Fruit fly (Drosophila melanogaster) whole organism, embryonic: ENCODE data around the gene Ppm1.

Experiments used
- Ada2b ChIP-seq: fragments of 200-800 bp; sonication (Bioruptor generic); IDR thresholded peaks from 2 replicates; pipeline ENCODE4 v1.3.6; 2022; ENCODE audit warnings: missing biosample characterization, missing genetic modification characterization
- CG10543 ChIP-seq: fragments of 200-800 bp; sonication (Bioruptor generic); optimal IDR thresholded peaks from 3 replicates; lab custom pipeline; 2017; ENCODE audit warnings: missing biosample characterization, mild to moderate bottlenecking, missing genetic modification characterization, moderate library complexity
- CG11695 ChIP-seq: fragments of 200-800 bp; sonication (Bioruptor generic); IDR thresholded peaks from 3 replicates; pipeline ENCODE4 v1.3.6; 2022; ENCODE audit warnings: missing biosample characterization, missing genetic modification characterization
- CG12071 ChIP-seq: fragments of 200-800 bp; sonication (Bioruptor generic); optimal IDR thresholded peaks from 3 replicates; lab custom pipeline; 2018; ENCODE audit warnings: missing biosample characterization, mild to moderate bottlenecking, missing genetic modification characterization
- CG12219 ChIP-seq: fragments of 200-800 bp; sonication (Bioruptor generic); optimal IDR thresholded peaks from 3 replicates; lab custom pipeline; 2018; ENCODE audit warnings: missing biosample characterization, mild to moderate bottlenecking, missing genetic modification characterization
- CG12236 ChIP-seq: fragments of 200-800 bp; sonication (Bioruptor generic); optimal IDR thresholded peaks from 2 replicates; lab custom pipeline; 2016; ENCODE audit warnings: missing biosample characterization, missing genetic modification characterization
- CG2199 ChIP-seq: fragments of 200-800 bp; sonication (Bioruptor generic); IDR thresholded peaks from 3 replicates; pipeline ENCODE4 v1.3.6; 2022; ENCODE audit warnings: missing biosample characterization, missing genetic modification characterization
- CG31224 ChIP-seq: fragments of 200-800 bp; sonication (Bioruptor generic); IDR thresholded peaks from 2 replicates; pipeline ENCODE4 v1.3.6; 2022; ENCODE audit warnings: missing biosample characterization, missing genetic modification characterization
- CG32772 ChIP-seq: fragments of 200-800 bp; sonication (Bioruptor generic); IDR thresholded peaks from 2 replicates; pipeline ENCODE4 v1.3.6; 2022; ENCODE audit warnings: missing biosample characterization, missing genetic modification characterization
- CG34224 ChIP-seq: fragments of 200-800 bp; sonication (Bioruptor generic); IDR thresholded peaks from 3 replicates; pipeline ENCODE4 v1.3.6; 2022; ENCODE audit warnings: missing biosample characterization, missing genetic modification characterization; ENCODE audit not compliant: partially characterized antibody
- CG6175 ChIP-seq: fragments of 200-800 bp; sonication (Bioruptor generic); IDR thresholded peaks from 3 replicates; pipeline ENCODE4 v1.3.6; 2022; ENCODE audit warnings: missing biosample characterization, missing genetic modification characterization
- CG7745 ChIP-seq: fragments of 200-800 bp; sonication (Bioruptor generic); optimal IDR thresholded peaks from 2 replicates; lab custom pipeline; 2018; ENCODE audit warnings: missing biosample characterization, mild to moderate bottlenecking, missing genetic modification characterization, moderate library complexity
- CG9437 ChIP-seq: fragments of 200-800 bp; sonication (Bioruptor generic); optimal IDR thresholded peaks from 2 replicates; lab custom pipeline; 2018; ENCODE audit warnings: missing biosample characterization, mild to moderate bottlenecking, missing genetic modification characterization
- D19A ChIP-seq: fragments of 200-800 bp; optimal IDR thresholded peaks from 3 replicates; lab custom pipeline; 2019; ENCODE audit warnings: missing biosample characterization, mild to moderate bottlenecking, missing genetic modification characterization, moderate library complexity
- Ets65A ChIP-seq: fragments of 200-800 bp; sonication (Bioruptor generic); peaks from one replicate; lab custom pipeline; 2016; ENCODE audit warnings: missing biosample characterization, missing genetic modification characterization
- Fer1 ChIP-seq: fragments of 200-800 bp; sonication (Bioruptor generic); optimal IDR thresholded peaks from 2 replicates; lab custom pipeline; 2017; ENCODE audit warnings: missing biosample characterization, mild to moderate bottlenecking, missing genetic modification characterization
- Jarid2 ChIP-seq: fragments of 200-800 bp; sonication (Bioruptor generic); optimal IDR thresholded peaks from 3 replicates; lab custom pipeline; 2017; ENCODE audit warnings: mild to moderate bottlenecking, missing biosample characterization, missing genetic modification reagents, missing genetic modification characterization
- MESR4 ChIP-seq: fragments of 200-800 bp; sonication (Bioruptor generic); optimal IDR thresholded peaks from 2 replicates; lab custom pipeline; 2018; ENCODE audit warnings: missing biosample characterization, mild to moderate bottlenecking, missing genetic modification characterization, moderate library complexity
- Mrtf ChIP-seq: fragments of 200-800 bp; sonication (Bioruptor generic); IDR thresholded peaks from 3 replicates; pipeline ENCODE4 v1.3.6; 2022; ENCODE audit warnings: missing biosample characterization, missing genetic modification characterization
- NC2β ChIP-seq: fragments of 200-800 bp; sonication (Bioruptor generic); optimal IDR thresholded peaks from 2 replicates; lab custom pipeline; 2016; ENCODE audit warnings: missing biosample characterization, missing genetic modification characterization
- Neu2 ChIP-seq: fragments of 200-800 bp; sonication (Bioruptor generic); optimal IDR thresholded peaks from 3 replicates; lab custom pipeline; 2016; ENCODE audit warnings: missing biosample characterization, missing genetic modification characterization, borderline replicate concordance
- PHDP ChIP-seq: fragments of 200-800 bp; sonication (Bioruptor generic); optimal IDR thresholded peaks from 3 replicates; lab custom pipeline; 2018; ENCODE audit warnings: missing biosample characterization, mild to moderate bottlenecking, missing genetic modification characterization, moderate library complexity
- Ptx1 ChIP-seq: fragments of 200-800 bp; sonication (Bioruptor generic); IDR thresholded peaks from 2 replicates; pipeline ENCODE4 v1.3.6; 2022; ENCODE audit warnings: missing biosample characterization, missing genetic modification characterization
- Rfx ChIP-seq: fragments of 200-800 bp; sonication (Bioruptor generic); IDR thresholded peaks from 2 replicates; pipeline ENCODE4 v1.3.6; 2022; ENCODE audit warnings: missing biosample characterization, missing genetic modification characterization
- YL-1 ChIP-seq: fragments of 200-800 bp; sonication (Bioruptor generic); optimal IDR thresholded peaks from 3 replicates; lab custom pipeline; 2017; ENCODE audit warnings: missing biosample characterization, mild to moderate bottlenecking, missing genetic modification characterization
- bsh ChIP-seq, 2 experiments: fragments of 200-800 bp; sonication (Bioruptor generic); optimal IDR thresholded peaks; 2 replicates each; lab custom pipeline; 2017 to 2018; ENCODE audit warnings: mild to moderate bottlenecking in 2 of 2, missing biosample characterization in 2 of 2, missing genetic modification characterization in 2 of 2, moderate library complexity in 1 of 2
- crp ChIP-seq, 2 experiments: fragments of 200-800 bp; sonication (Bioruptor generic); optimal IDR thresholded peaks; 2 replicates in 1 of 2; 3 replicates in 1 of 2; lab custom pipeline; 2017; ENCODE audit warnings: missing biosample characterization in 2 of 2, missing genetic modification characterization in 2 of 2, mild to moderate bottlenecking in 1 of 2, moderate library complexity in 1 of 2
- dmrt11E ChIP-seq: fragments of 200-800 bp; sonication (Bioruptor generic); optimal IDR thresholded peaks from 3 replicates; lab custom pipeline; 2018; ENCODE audit warnings: missing biosample characterization, mild to moderate bottlenecking, missing genetic modification characterization, moderate library complexity
- exex ChIP-seq: fragments of 200-800 bp; sonication (Bioruptor generic); optimal IDR thresholded peaks from 4 replicates; lab custom pipeline; 2018; ENCODE audit warnings: missing biosample characterization, mild to moderate bottlenecking, missing genetic modification characterization, moderate library complexity
- fd64A ChIP-seq: fragments of 200-800 bp; sonication (Bioruptor generic); optimal IDR thresholded peaks from 3 replicates; lab custom pipeline; 2018; ENCODE audit warnings: missing biosample characterization, mild to moderate bottlenecking, missing genetic modification characterization
- fu2 ChIP-seq: fragments of 200-800 bp; sonication (Bioruptor generic); optimal IDR thresholded peaks from 2 replicates; lab custom pipeline; 2016; ENCODE audit warnings: missing biosample characterization, missing genetic modification characterization
- gsb-n ChIP-seq: fragments of 200-800 bp; sonication (Bioruptor generic); optimal IDR thresholded peaks from 3 replicates; lab custom pipeline; 2018; ENCODE audit warnings: missing biosample characterization, mild to moderate bottlenecking, missing genetic modification characterization
- insv ChIP-seq, 2 experiments: fragments of 200-800 bp; sonication (Bioruptor generic); optimal IDR thresholded peaks; 3 replicates each; lab custom pipeline; 2016 to 2018; ENCODE audit warnings: missing biosample characterization in 2 of 2, missing genetic modification characterization in 2 of 2
- jing ChIP-seq: fragments of 200-800 bp; sonication (Bioruptor generic); optimal IDR thresholded peaks from 2 replicates; lab custom pipeline; 2018; ENCODE audit warnings: missing biosample characterization, mild to moderate bottlenecking, missing genetic modification characterization
- maf-S ChIP-seq: fragments of 200-800 bp; sonication (Bioruptor generic); optimal IDR thresholded peaks from 2 replicates; lab custom pipeline; 2016; ENCODE audit warnings: missing biosample characterization, missing genetic modification characterization
- mirr ChIP-seq: fragments of 200-800 bp; sonication (Bioruptor generic); optimal IDR thresholded peaks from 3 replicates; lab custom pipeline; 2018; ENCODE audit warnings: missing biosample characterization, mild to moderate bottlenecking, missing genetic modification characterization
- oc ChIP-seq: fragments of 200-800 bp; sonication (Bioruptor generic); optimal IDR thresholded peaks from 2 replicates; lab custom pipeline; 2018; ENCODE audit warnings: missing biosample characterization, mild to moderate bottlenecking, missing genetic modification characterization, moderate library complexity
- onecut ChIP-seq: fragments of 200-800 bp; sonication (Bioruptor generic); IDR thresholded peaks from 2 replicates; pipeline ENCODE4 v1.3.6; 2022; ENCODE audit warnings: missing biosample characterization, missing genetic modification characterization
- pfk ChIP-seq: fragments of 200-800 bp; sonication (Bioruptor generic); optimal IDR thresholded peaks from 2 replicates; lab custom pipeline; 2018; ENCODE audit warnings: missing biosample characterization, mild to moderate bottlenecking, missing genetic modification characterization, moderate library complexity
- row ChIP-seq: fragments of 200-800 bp; sonication (Bioruptor generic); IDR thresholded peaks from 3 replicates; pipeline ENCODE4 v1.3.6; 2022; ENCODE audit warnings: missing biosample characterization, missing genetic modification characterization
- scrt ChIP-seq: fragments of 200-800 bp; sonication (Bioruptor generic); optimal IDR thresholded peaks from 2 replicates; lab custom pipeline; 2018; ENCODE audit warnings: missing biosample characterization, mild to moderate bottlenecking, missing genetic modification characterization, moderate library complexity
- sens ChIP-seq: fragments of 200-800 bp; sonication (Bioruptor generic); peaks from one replicate; lab custom pipeline; 2016; ENCODE audit warnings: missing biosample characterization, missing genetic modification characterization
- stc ChIP-seq: fragments of 200-800 bp; sonication (Bioruptor generic); IDR thresholded peaks from 2 replicates; pipeline ENCODE4 v1.3.6; 2022; ENCODE audit warnings: missing biosample characterization, missing genetic modification characterization
- stwl ChIP-seq: fragments of 200-800 bp; sonication (Bioruptor generic); optimal IDR thresholded peaks from 3 replicates; lab custom pipeline; 2018; ENCODE audit warnings: missing biosample characterization, mild to moderate bottlenecking, missing genetic modification characterization, moderate library complexity
- tna ChIP-seq: fragments of 200-800 bp; sonication (Bioruptor generic); IDR thresholded peaks from 2 replicates; pipeline ENCODE4 v1.3.6; 2022; ENCODE audit warnings: missing biosample characterization, missing genetic modification characterization; ENCODE audit not compliant: partially characterized antibody
- twi ChIP-seq: fragments of 200-800 bp; optimal IDR thresholded peaks from 2 replicates; lab custom pipeline; 2019; ENCODE audit warnings: missing biosample characterization, mild to moderate bottlenecking, missing genetic modification characterization, moderate library complexity
- usp ChIP-seq: fragments of >200 bp; optimal IDR thresholded peaks from 2 replicates; lab custom pipeline; 2017; ENCODE audit warnings: missing biosample characterization, missing genetic modification characterization
- vvl ChIP-seq: fragments of 200-800 bp; sonication (Bioruptor generic); IDR thresholded peaks from 2 replicates; pipeline ENCODE4 v1.3.6; 2022; ENCODE audit warnings: missing biosample characterization, missing genetic modification characterization
- wor ChIP-seq: fragments of 200-800 bp; sonication (Bioruptor generic); IDR thresholded peaks from 2 replicates; pipeline ENCODE4 v1.3.6; 2022; ENCODE audit warnings: missing biosample characterization, missing genetic modification characterization
- zen2 ChIP-seq: fragments of 200-800 bp; sonication (Bioruptor generic); IDR thresholded peaks from 3 replicates; pipeline ENCODE4 v1.3.6; 2022; ENCODE audit warnings: missing biosample characterization, missing genetic modification characterization; ENCODE audit not compliant: partially characterized antibody

Ppm1 gene

DNA sequence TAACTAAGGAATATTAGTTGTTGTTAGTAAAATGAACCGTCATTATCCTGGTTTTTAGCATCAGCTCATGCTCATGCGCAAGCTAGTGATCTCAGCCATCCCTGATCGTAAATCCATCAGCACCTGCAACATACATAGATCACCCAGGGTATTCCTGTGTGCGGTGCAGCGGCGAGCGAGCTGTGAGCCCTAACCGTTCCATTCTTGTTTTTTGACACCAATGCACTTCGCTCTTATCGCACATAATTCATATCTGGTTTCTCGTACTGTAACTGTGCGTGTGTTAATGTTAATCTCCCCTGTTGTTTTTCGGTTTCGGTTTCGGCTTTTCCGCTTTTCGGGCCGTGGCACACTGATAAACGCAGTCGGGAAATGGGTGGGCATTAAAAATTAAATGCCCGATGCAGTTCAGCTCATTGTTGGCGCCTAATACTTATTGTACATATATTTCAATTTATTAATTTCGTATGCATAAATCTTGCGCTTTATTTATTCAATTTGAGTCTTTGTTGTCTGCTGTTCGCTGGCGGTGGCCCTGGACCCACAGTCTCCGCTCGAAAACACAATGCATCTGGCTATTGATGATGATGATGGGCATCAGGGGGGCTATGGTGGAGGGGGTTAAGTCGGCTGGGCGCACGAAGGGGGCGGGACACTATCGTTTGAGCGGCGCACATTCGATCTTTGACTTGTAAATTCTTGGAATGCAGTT, 43.2 kb downstream of the Ppm1 start:
- TF ChIP-seq CG11695 (GFP tag; lab: Robert Waterston, UW) (no peak), exex (tag; lab: Kevin White, UChicago) (no peak), CG9437 (GFP tag; lab: Kevin White, UChicago) (no peak), fu2 (GFP tag; lab: Kevin White, UChicago) (no peak), pfk (GFP tag; lab: Kevin White, UChicago) (no peak), CG31224 (GFP tag; lab: Robert Waterston, UW) (no peak), usp (GFP tag; lab: Kevin White, UChicago) (no peak), wor (GFP tag; lab: Robert Waterston, UW) (no peak), Fer1 (GFP tag; lab: Kevin White, UChicago) (no peak), stwl (tag; lab: Kevin White, UChicago) (no peak), Ada2b (GFP tag; lab: Robert Waterston, UW) (no peak), twi (peak; percentile 6), scrt (GFP tag; lab: Kevin White, UChicago) (no peak), bsh (GFP tag; optimal IDR thresholded peaks at IDR 0.05; lab: Kevin White, UChicago) (no peak), Neu2 (GFP tag; lab: Kevin White, UChicago) (no peak), fd64A (GFP tag; lab: Kevin White, UChicago) (peak; percentile 8), CG6175 (GFP tag; lab: Robert Waterston, UW) (no peak), Jarid2 (GFP tag; lab: Kevin White, UChicago) (no peak), row (GFP tag; lab: Robert Waterston, UW) (peak; percentile 41; the same call in 2 of the 3 replicates), dmrt11E (tag; lab: Kevin White, UChicago) (peak; percentile 31), sens (GFP tag; lab: Kevin White, UChicago) (peak; percentile 42), insv (GFP tag; optimal IDR thresholded peaks at IDR 0.05; lab: Kevin White, UChicago) (no peak), zen2 (GFP tag; lab: Robert Waterston, UW) (no peak), YL-1 (no peak), oc (tag; lab: Kevin White, UChicago) (peak; percentile 78), Mrtf (GFP tag; lab: Robert Waterston, UW) (no peak), Rfx (no peak), NC2β (GFP tag; lab: Kevin White, UChicago) (no peak), CG34224 (GFP tag; lab: Robert Waterston, UW) (no peak), crp (GFP tag; optimal IDR thresholded peaks at IDR 0.05; lab: Kevin White, UChicago) (no peak), Ptx1 (GFP tag; lab: Robert Waterston, UW) (0 out of 2 replicates have a peak, but pooled peaks have one; percentile 20), MESR4 (GFP tag; lab: Kevin White, UChicago) (no peak), mirr (GFP tag; lab: Kevin White, UChicago) (no peak), vvl (GFP tag; lab: Robert Waterston, UW) (peak; percentile 60), tna (GFP tag; lab: Robert Waterston, UW) (no peak), maf-S (GFP tag; lab: Kevin White, UChicago) (no peak), PHDP (tag; lab: Kevin White, UChicago) (no peak), onecut (GFP tag; lab: Robert Waterston, UW) (no peak), D19A (peak; percentile 53), CG12219 (no peak), CG12071 (GFP tag; lab: Kevin White, UChicago) (no peak), stc (GFP tag; lab: Robert Waterston, UW) (no peak), CG2199 (GFP tag; lab: Robert Waterston, UW) (peak; percentile 78), jing (GFP tag; lab: Kevin White, UChicago) (no peak), CG12236 (GFP tag; lab: Kevin White, UChicago) (no peak), CG10543 (GFP tag; lab: Kevin White, UChicago) (peak; percentile 30), CG7745 (no peak), Ets65A (GFP tag; lab: Kevin White, UChicago) (peak; percentile 8), gsb-n (tag; lab: Kevin White, UChicago) (no peak), CG32772 (GFP tag; lab: Robert Waterston, UW) (no peak)
